Worm (Caenorhabditis elegans): ENCODE results near the gene R07B7.8.

Gene R07B7.8

ce11 chrV:12091759-12092158 is 7.6 kb upstream of the R07B7.8 start, which contains the start of gene nhr-206:
Gene nhr-206, plus strand, starts transcription at chrV:12092006.
- TF ChIP-seq scrt-1 (GFP tag; IDR thresholded peaks at IDR 0.05) = no peak
- no peak for TF ChIP-seq tbx-11 (GFP tag; IDR thresholded peaks at IDR 0.05)
- TF ChIP-seq ceh-36 (tag; optimal IDR thresholded peaks at IDR 0.05) = no peak
- no peak for TF ChIP-seq hmg-4 (GFP tag; optimal IDR thresholded peaks at IDR 0.05)
- TF ChIP-seq F13C5.2 (tag; optimal IDR thresholded peaks at IDR 0.05) = no peak
- no peak for TF ChIP-seq ets-7 (tag; optimal IDR thresholded peaks at IDR 0.05)
- no peak for TF ChIP-seq ceh-13 (GFP tag; optimal IDR thresholded peaks at IDR 0.05)
- no peak for TF ChIP-seq pes-1 (GFP tag; IDR thresholded peaks at IDR 0.05)
- TF ChIP-seq B0310.2 (tag; optimal IDR thresholded peaks at IDR 0.05) = no peak
- no peak for TF ChIP-seq tbx-37 (GFP tag; conservative IDR thresholded peaks at IDR 0.05)
- TF ChIP-seq hnd-1 (tag; optimal IDR thresholded peaks at IDR 0.05) = no peak
- no peak for TF ChIP-seq sea-1 (GFP tag; conservative IDR thresholded peaks at IDR 0.05)
- no peak for TF ChIP-seq ama-1 (optimal IDR thresholded peaks at IDR 0.05)
- no peak for TF ChIP-seq tra-4 (tag; optimal IDR thresholded peaks at IDR 0.05)

- no peak for TF ChIP-seq B0310.2 (tag; optimal IDR thresholded peaks at IDR 0.05)
- TF ChIP-seq hnd-1 (tag; optimal IDR thresholded peaks at IDR 0.05) = no peak
- no peak for TF ChIP-seq pes-1 (GFP tag; IDR thresholded peaks at IDR 0.05)
- TF ChIP-seq ceh-13 (GFP tag; optimal IDR thresholded peaks at IDR 0.05) = no peak
- no peak for TF ChIP-seq hmbx-1 (tag; optimal IDR thresholded peaks at IDR 0.05)
- no peak for TF ChIP-seq aly-1 (tag; optimal IDR thresholded peaks at IDR 0.05)
- no peak for TF ChIP-seq tra-4 (tag; optimal IDR thresholded peaks at IDR 0.05)
- TF ChIP-seq ceh-36 (tag; optimal IDR thresholded peaks at IDR 0.05) = no peak
- TF ChIP-seq ets-7 (tag; optimal IDR thresholded peaks at IDR 0.05) = no peak
- no peak for TF ChIP-seq hmg-4 (GFP tag; optimal IDR thresholded peaks at IDR 0.05)
- no peak for TF ChIP-seq scrt-1 (GFP tag; IDR thresholded peaks at IDR 0.05)
- TF ChIP-seq tbx-37 (GFP tag; conservative IDR thresholded peaks at IDR 0.05) = no peak
- TF ChIP-seq F13C5.2 (tag; optimal IDR thresholded peaks at IDR 0.05) = no peak
- TF ChIP-seq ama-1 (optimal IDR thresholded peaks at IDR 0.05) = no peak
- no peak for TF ChIP-seq tbx-11 (GFP tag; IDR thresholded peaks at IDR 0.05)
- no peak for TF ChIP-seq flt-1 (GFP tag; IDR thresholded peaks at IDR 0.05)
- TF ChIP-seq sea-1 (GFP tag; conservative IDR thresholded peaks at IDR 0.05) = no peak
Measured at ce11 chrV:12088773-12089172, 4.7 kb upstream of the R07B7.8 start, which contains the start of gene R07B7.12. Gene R07B7.12, plus strand, starts transcription at chrV:12089073.

- TF ChIP-seq ets-7 (tag; optimal IDR thresholded peaks at IDR 0.05) (no peak), aly-1 (tag; optimal IDR thresholded peaks at IDR 0.05) (no peak), hnd-1 (tag; optimal IDR thresholded peaks at IDR 0.05) (no peak), ama-1 (optimal IDR thresholded peaks at IDR 0.05) (no peak), sea-1 (GFP tag; conservative IDR thresholded peaks at IDR 0.05) (no peak), tra-4 (tag; optimal IDR thresholded peaks at IDR 0.05) (no peak), tbx-11 (GFP tag; IDR thresholded peaks at IDR 0.05) (no peak), F13C5.2 (tag; optimal IDR thresholded peaks at IDR 0.05) (no peak), ceh-36 (tag; optimal IDR thresholded peaks at IDR 0.05) (no peak), B0310.2 (tag; optimal IDR thresholded peaks at IDR 0.05) (no peak), scrt-1 (GFP tag; IDR thresholded peaks at IDR 0.05) (no peak)
Measured at ce11 chrV:12086934-12087333, 2.8 kb upstream of the R07B7.8 start, which contains the start of gene gana-1. Gene gana-1, plus strand, starts transcription at chrV:12087234.

- no peak for TF ChIP-seq scrt-1 (GFP tag; IDR thresholded peaks at IDR 0.05)
- no peak for TF ChIP-seq ceh-36 (tag; optimal IDR thresholded peaks at IDR 0.05)
- TF ChIP-seq hmbx-1 (tag; optimal IDR thresholded peaks at IDR 0.05) = no peak
- no peak for TF ChIP-seq ceh-13 (GFP tag; optimal IDR thresholded peaks at IDR 0.05)
- TF ChIP-seq hmg-4 (GFP tag; optimal IDR thresholded peaks at IDR 0.05) = no peak
- TF ChIP-seq pes-1 (GFP tag; IDR thresholded peaks at IDR 0.05) = no peak
- no peak for TF ChIP-seq ets-7 (tag; optimal IDR thresholded peaks at IDR 0.05)
- TF ChIP-seq hnd-1 (tag; optimal IDR thresholded peaks at IDR 0.05) = no peak
- no peak for TF ChIP-seq tra-4 (tag; optimal IDR thresholded peaks at IDR 0.05)
- TF ChIP-seq flt-1 (GFP tag; IDR thresholded peaks at IDR 0.05) = no peak
- TF ChIP-seq F13C5.2 (tag; optimal IDR thresholded peaks at IDR 0.05) = no peak
- TF ChIP-seq ama-1 (optimal IDR thresholded peaks at IDR 0.05) = no peak
- TF ChIP-seq B0310.2 (tag; optimal IDR thresholded peaks at IDR 0.05) = no peak
- no peak for TF ChIP-seq sea-1 (GFP tag; conservative IDR thresholded peaks at IDR 0.05)
- no peak for TF ChIP-seq aly-1 (tag; optimal IDR thresholded peaks at IDR 0.05)
- TF ChIP-seq tbx-11 (GFP tag; IDR thresholded peaks at IDR 0.05) = no peak
- no peak for TF ChIP-seq tbx-37 (GFP tag; conservative IDR thresholded peaks at IDR 0.05)
Measured at ce11 chrV:12085867-12086634, 1.9 kb upstream of the R07B7.8 start.

- TF ChIP-seq B0310.2 (tag; optimal IDR thresholded peaks at IDR 0.05) = no peak
- TF ChIP-seq ceh-13 (GFP tag; optimal IDR thresholded peaks at IDR 0.05) = no peak
- no peak for TF ChIP-seq tra-4 (tag; optimal IDR thresholded peaks at IDR 0.05)
- no peak for TF ChIP-seq aly-1 (tag; optimal IDR thresholded peaks at IDR 0.05)
- no peak for TF ChIP-seq pes-1 (GFP tag; IDR thresholded peaks at IDR 0.05)
- TF ChIP-seq F13C5.2 (tag; optimal IDR thresholded peaks at IDR 0.05) = no peak
Measured at ce11 chrV:12082932-12083331, 1.2 kb downstream of the R07B7.8 start, which contains the start of gene R07B7.10. Gene R07B7.10, plus strand, starts transcription at chrV:12083216.

- TF ChIP-seq ets-7 (tag; optimal IDR thresholded peaks at IDR 0.05) (no peak), sea-1 (GFP tag; conservative IDR thresholded peaks at IDR 0.05) (no peak), flt-1 (GFP tag; IDR thresholded peaks at IDR 0.05) (no peak), tbx-11 (GFP tag; IDR thresholded peaks at IDR 0.05) (no peak), aly-1 (tag; optimal IDR thresholded peaks at IDR 0.05) (no peak), hmg-4 (GFP tag; optimal IDR thresholded peaks at IDR 0.05) (no peak), tra-4 (tag; optimal IDR thresholded peaks at IDR 0.05) (no peak)
Measured at ce11 chrV:12080274-12080673, 3.8 kb downstream of the R07B7.8 start, which contains the start of gene R07B7.9. Gene R07B7.9, minus strand, starts transcription at chrV:12080374.

ce11 chrV:12075983-12076382 is 8.1 kb downstream of the R07B7.8 start:
- TF ChIP-seq ceh-36 (tag; optimal IDR thresholded peaks at IDR 0.05) (no peak), ets-7 (tag; optimal IDR thresholded peaks at IDR 0.05) (no peak), ama-1 (optimal IDR thresholded peaks at IDR 0.05) (no peak), F13C5.2 (tag; optimal IDR thresholded peaks at IDR 0.05) (no peak), scrt-1 (GFP tag; IDR thresholded peaks at IDR 0.05) (no peak), tbx-11 (GFP tag; IDR thresholded peaks at IDR 0.05) (no peak), B0310.2 (tag; optimal IDR thresholded peaks at IDR 0.05) (no peak), tbx-37 (GFP tag; conservative IDR thresholded peaks at IDR 0.05) (no peak), hnd-1 (tag; optimal IDR thresholded peaks at IDR 0.05) (no peak), hmg-4 (GFP tag; optimal IDR thresholded peaks at IDR 0.05) (no peak), ceh-13 (GFP tag; optimal IDR thresholded peaks at IDR 0.05) (no peak), pes-1 (GFP tag; IDR thresholded peaks at IDR 0.05) (no peak), hmbx-1 (tag; optimal IDR thresholded peaks at IDR 0.05) (no peak), aly-1 (tag; optimal IDR thresholded peaks at IDR 0.05) (no peak), flt-1 (GFP tag; IDR thresholded peaks at IDR 0.05) (no peak), sea-1 (GFP tag; conservative IDR thresholded peaks at IDR 0.05) (no peak), tra-4 (tag; optimal IDR thresholded peaks at IDR 0.05) (no peak)

Data from whole organism, early embryonic.